Fruit fly (Drosophila melanogaster): ENCODE data around the gene CG17721.

CG17721 gene

dm6 chr3R:11269013-11269412 is 34.1 kb downstream of the CG17721 start:
- TF ChIP-seq CG8388 (GFP tag; optimal IDR thresholded peaks at IDR 0.05): peak; percentile 61
- peak; percentile 14 for TF ChIP-seq CG10274 (GFP tag; optimal IDR thresholded peaks at IDR 0.05)
- peak; percentile 70 for TF ChIP-seq disco-r (GFP tag; optimal IDR thresholded peaks at IDR 0.05)
- no peak for TF ChIP-seq gce (GFP tag; IDR thresholded peaks at IDR 0.05)
- no peak for TF ChIP-seq CG11398 (GFP tag; optimal IDR thresholded peaks at IDR 0.05)
- TF ChIP-seq chn (GFP tag; optimal IDR thresholded peaks at IDR 0.05): peak; percentile 73
- TF ChIP-seq Hr78 (GFP tag; optimal IDR thresholded peaks at IDR 0.05): no peak
- TF ChIP-seq CG3163 (GFP tag; optimal IDR thresholded peaks at IDR 0.05): peak; percentile 81
- TF ChIP-seq gro (GFP tag; optimal IDR thresholded peaks at IDR 0.05): no peak
- TF ChIP-seq hb (GFP tag; IDR thresholded peaks at IDR 0.05; ENCODE audit: partially characterized antibody): no peak
- peak; percentile 45 for TF ChIP-seq Hr3 (GFP tag; optimal IDR thresholded peaks at IDR 0.05)
- no peak for TF ChIP-seq CG3995 (GFP tag; optimal IDR thresholded peaks at IDR 0.05)
- no peak for TF ChIP-seq gem (tag; optimal IDR thresholded peaks at IDR 0.05)
- peak; percentile 86 for TF ChIP-seq fd102C (GFP tag; optimal IDR thresholded peaks at IDR 0.05)
- TF ChIP-seq ems (GFP tag; optimal IDR thresholded peaks at IDR 0.05): peak; percentile 54
- TF ChIP-seq cato (GFP tag; optimal IDR thresholded peaks at IDR 0.05; ENCODE audit: borderline replicate concordance): peak; percentile 40
- TF ChIP-seq CG31388 (GFP tag; optimal IDR thresholded peaks at IDR 0.05): peak; percentile 15
- no peak for TF ChIP-seq zfh2 (GFP tag; optimal IDR thresholded peaks at IDR 0.05)
- TF ChIP-seq slou (GFP tag; optimal IDR thresholded peaks at IDR 0.05): peak; percentile 18
- TF ChIP-seq CG33213 (GFP tag; optimal IDR thresholded peaks at IDR 0.05): peak; percentile 76
- TF ChIP-seq CG32532 (GFP tag; IDR thresholded peaks at IDR 0.05): peak; percentile 77; the same call in 1 of the 2 replicates
- no peak for TF ChIP-seq CG8944 (GFP tag; optimal IDR thresholded peaks at IDR 0.05)
- peak; percentile 39 for TF ChIP-seq jing (GFP tag; optimal IDR thresholded peaks at IDR 0.05)
- TF ChIP-seq pan (optimal IDR thresholded peaks at IDR 0.05): no peak
- peak in 1 of 2 experiments; percentile 26 for TF ChIP-seq pan (GFP tag; optimal IDR thresholded peaks at IDR 0.05 in 1 of 2, IDR thresholded peaks at IDR 0.05 in 1 of 2)
- peak; percentile 84 for TF ChIP-seq CG5245 (GFP tag; optimal IDR thresholded peaks at IDR 0.05)
- TF ChIP-seq CG12071 (GFP tag; optimal IDR thresholded peaks at IDR 0.05): peak; percentile 82
- TF ChIP-seq CG10959 (GFP tag; IDR thresholded peaks at IDR 0.05): peak; percentile 74
- TF ChIP-seq CG1233 (GFP tag; optimal IDR thresholded peaks at IDR 0.05): peak; percentile 76
- peak; percentile 64 for TF ChIP-seq CG13775 (GFP tag; optimal IDR thresholded peaks at IDR 0.05)
- no peak for TF ChIP-seq Ravus (GFP tag; IDR thresholded peaks at IDR 0.05)
- TF ChIP-seq CG10267 (tag; optimal IDR thresholded peaks at IDR 0.05): peak; percentile 66
- no peak for TF ChIP-seq B-H1 (GFP tag; IDR thresholded peaks at IDR 0.05)
- peak; percentile 71 for TF ChIP-seq CG17385 (GFP tag; optimal IDR thresholded peaks at IDR 0.05)
- TF ChIP-seq tll (GFP tag; optimal IDR thresholded peaks at IDR 0.05): no peak
- peak; percentile 74 for TF ChIP-seq CG17568 (GFP tag; optimal IDR thresholded peaks at IDR 0.05)
- TF ChIP-seq CG10209 (GFP tag; optimal IDR thresholded peaks at IDR 0.05): peak; percentile 57
- peak; percentile 19; the same call in 1 of the 2 replicates for TF ChIP-seq CG11085 (GFP tag; IDR thresholded peaks at IDR 0.05)
- TF ChIP-seq Sin3A (optimal IDR thresholded peaks at IDR 0.05): no peak
- TF ChIP-seq CG7745 (tag; optimal IDR thresholded peaks at IDR 0.05): peak; percentile 89
- TF ChIP-seq D19B (GFP tag; optimal IDR thresholded peaks at IDR 0.05): no peak
- TF ChIP-seq sd (tag; optimal IDR thresholded peaks at IDR 0.05): no peak
- TF ChIP-seq ac (GFP tag; optimal IDR thresholded peaks at IDR 0.05): peak; percentile 86
- TF ChIP-seq kah (GFP tag; optimal IDR thresholded peaks at IDR 0.05): peak; percentile 73
- peak; percentile 10 for TF ChIP-seq CG7786 (GFP tag; optimal IDR thresholded peaks at IDR 0.05)
- peak; percentile 45 for TF ChIP-seq repo (GFP tag; optimal IDR thresholded peaks at IDR 0.05)
- TF ChIP-seq CG4730 (GFP tag; IDR thresholded peaks at IDR 0.05): no peak; the same call in 1 of the 2 replicates
- peak; percentile 37 for TF ChIP-seq CG16815 (GFP tag; optimal IDR thresholded peaks at IDR 0.05)
- TF ChIP-seq unc-4 (GFP tag; IDR thresholded peaks at IDR 0.05; ENCODE audit: partially characterized antibody): no peak
- TF ChIP-seq CG1647 (GFP tag; optimal IDR thresholded peaks at IDR 0.05): no peak
- peak in 1 of 2 experiments; percentile 3 for TF ChIP-seq crp (GFP tag; optimal IDR thresholded peaks at IDR 0.05)
